Worm (Caenorhabditis elegans): ENCODE measurements around the gene F10A3.11.

- no peak for TF ChIP-seq W03F9.2 (tag; optimal IDR thresholded peaks at IDR 0.05)
- TF ChIP-seq him-1 (tag; optimal IDR thresholded peaks at IDR 0.05), result no peak
Measured at ce11 chrV:16162124-16162735, at the start of gene F10A3.11, which contains the start of gene str-109.

Data from whole organism, L4/young adult.